Fruit fly (Drosophila melanogaster): ENCODE measurements around the gene CG32643.

CG32643 gene

dm6 chrX:12937825-12938520 is 46.4 kb upstream of the CG32643 start (continued):
- TF ChIP-seq E2f2 (GFP tag; IDR thresholded peaks at IDR 0.05) (peak; percentile 29; the same call in 1 of the 2 replicates), Atf6 (GFP tag; IDR thresholded peaks at IDR 0.05) (peak; percentile 52; the same call in 1 of the 2 replicates), Tbp (GFP tag; optimal IDR thresholded peaks at IDR 0.05) (no peak), CG3163 (GFP tag; optimal IDR thresholded peaks at IDR 0.05) (no peak), lola (GFP tag; optimal IDR thresholded peaks at IDR 0.05) (peak in 1 of 3 experiments; percentile 43), seq (GFP tag; IDR thresholded peaks at IDR 0.05) (peak; percentile 80; the same call in 1 of the 2 replicates), odd (GFP tag; optimal IDR thresholded peaks at IDR 0.05) (no peak), CrebB (tag; optimal IDR thresholded peaks at IDR 0.05) (no peak), CG6654 (GFP tag; optimal IDR thresholded peaks at IDR 0.05) (no peak), HLH54F (GFP tag; optimal IDR thresholded peaks at IDR 0.05) (no peak), CG9876 (GFP tag; optimal IDR thresholded peaks at IDR 0.05) (no peak), CG11504 (tag; optimal IDR thresholded peaks at IDR 0.05) (peak; percentile 71), MBD-R2 (GFP tag; IDR thresholded peaks at IDR 0.05) (no peak), ERR (GFP tag; optimal IDR thresholded peaks at IDR 0.05) (no peak), mam (GFP tag; optimal IDR thresholded peaks at IDR 0.05) (no peak), tx (GFP tag; optimal IDR thresholded peaks at IDR 0.05) (no peak), br (optimal IDR thresholded peaks at IDR 0.05) (no peak), sd (tag; optimal IDR thresholded peaks at IDR 0.05) (peak; percentile 13), CG14050 (GFP tag; IDR thresholded peaks at IDR 0.05) (no peak), CG2120 (GFP tag; optimal IDR thresholded peaks at IDR 0.05) (peak; percentile 36), salm (tag; optimal IDR thresholded peaks at IDR 0.05) (no peak), stc (GFP tag; IDR thresholded peaks at IDR 0.05) (no peak), CG17568 (GFP tag; optimal IDR thresholded peaks at IDR 0.05) (no peak), toy (GFP tag; IDR thresholded peaks at IDR 0.05) (no peak), HHEX (GFP tag; optimal IDR thresholded peaks at IDR 0.05) (peak; percentile 31), Ets65A (GFP tag) (no peak), zen (tag; optimal IDR thresholded peaks at IDR 0.05) (no peak), CG12942 (GFP tag; optimal IDR thresholded peaks at IDR 0.05) (no peak), CG6683 (GFP tag; optimal IDR thresholded peaks at IDR 0.05) (peak; percentile 1), CG10267 (tag; optimal IDR thresholded peaks at IDR 0.05) (peak; percentile 37), Sox102F (GFP tag; optimal IDR thresholded peaks at IDR 0.05) (peak; percentile 56), ATbp (GFP tag; optimal IDR thresholded peaks at IDR 0.05) (peak; percentile 17), cwo (GFP tag; optimal IDR thresholded peaks at IDR 0.05) (peak; percentile 55), ken (GFP tag; IDR thresholded peaks at IDR 0.05) (no peak), lab (GFP tag; optimal IDR thresholded peaks at IDR 0.05) (peak; percentile 67), CG17802 (tag; optimal IDR thresholded peaks at IDR 0.05) (no peak), Lhr (GFP tag; optimal IDR thresholded peaks at IDR 0.05) (no peak), CG1529 (GFP tag; optimal IDR thresholded peaks at IDR 0.05) (no peak), org-1 (GFP tag; optimal IDR thresholded peaks at IDR 0.05) (peak; percentile 6), fd102C (GFP tag; optimal IDR thresholded peaks at IDR 0.05) (no peak), CG30403 (GFP tag; optimal IDR thresholded peaks at IDR 0.05) (peak; percentile 29), CG5245 (GFP tag; optimal IDR thresholded peaks at IDR 0.05) (no peak), Hr3 (GFP tag; optimal IDR thresholded peaks at IDR 0.05) (peak; percentile 20), D19A (tag; optimal IDR thresholded peaks at IDR 0.05) (peak; percentile 56), ci (GFP tag; IDR thresholded peaks at IDR 0.05) (no peak), gcm (GFP tag; optimal IDR thresholded peaks at IDR 0.05) (no peak), CG10274 (GFP tag; optimal IDR thresholded peaks at IDR 0.05) (no peak), zf30C (GFP tag; optimal IDR thresholded peaks at IDR 0.05) (peak; percentile 78), CG12104 (GFP tag; optimal IDR thresholded peaks at IDR 0.05) (no peak), CG13894 (tag; optimal IDR thresholded peaks at IDR 0.05) (peak; percentile 24)

Measured in whole organism, embryonic.